Fruit fly (Drosophila melanogaster) whole organism, embryonic: ENCODE data around the gene CG13086.

Experiments
- Adf1 ChIP-seq: fragments of 200-800 bp; sonication (Bioruptor generic); IDR thresholded peaks from 2 replicates; pipeline ENCODE4 v1.3.6; 2022; ENCODE audit warnings: missing biosample characterization, missing genetic modification characterization
- Awh ChIP-seq: fragments of 200-800 bp; sonication (Bioruptor generic); IDR thresholded peaks from 2 replicates; pipeline ENCODE4, ENCODE4 v1.3.6; 2022; ENCODE audit warnings: missing biosample characterization, missing genetic modification characterization
- Blimp-1 ChIP-seq: fragments of 200-800 bp; sonication (Bioruptor generic); optimal IDR thresholded peaks from 3 replicates; lab custom pipeline; 2018; ENCODE audit warnings: missing biosample characterization, missing genetic modification characterization, mild to moderate bottlenecking, moderate library complexity, missing genetic modification reagents
- CG10654 ChIP-seq: fragments of 200-800 bp; sonication (Bioruptor generic); optimal IDR thresholded peaks from 2 replicates; lab custom pipeline; 2016; ENCODE audit warnings: missing biosample characterization, missing genetic modification characterization
- CG11456 ChIP-seq: fragments of 200-800 bp; sonication (Bioruptor generic); IDR thresholded peaks from 3 replicates; pipeline ENCODE4 v1.3.6; 2022; ENCODE audit warnings: missing biosample characterization, missing genetic modification characterization
- CG11504 ChIP-seq: fragments of 200-800 bp; sonication (Bioruptor generic); optimal IDR thresholded peaks from 3 replicates; lab custom pipeline; 2019; ENCODE audit warnings: missing biosample characterization, mild to moderate bottlenecking, missing genetic modification characterization, moderate library complexity
- CG14014 ChIP-seq: fragments of 200-800 bp; sonication (Bioruptor generic); IDR thresholded peaks from 2 replicates; pipeline ENCODE4 v1.3.6; 2022; ENCODE audit warnings: missing biosample characterization, missing genetic modification characterization
- CG14441 ChIP-seq: fragments of 200-800 bp; sonication (Bioruptor generic); IDR thresholded peaks from 2 replicates; pipeline ENCODE4 v1.3.6; 2022; ENCODE audit warnings: missing biosample characterization, missing genetic modification characterization
- CG14965 ChIP-seq: fragments of 200-800 bp; sonication (Bioruptor generic); optimal IDR thresholded peaks from 2 replicates; lab custom pipeline; 2016; ENCODE audit warnings: missing biosample characterization, missing genetic modification characterization, borderline replicate concordance
- CG16779 ChIP-seq: fragments of 200-800 bp; sonication (Bioruptor generic); IDR thresholded peaks from 2 replicates; pipeline ENCODE4 v1.3.6; 2022; ENCODE audit warnings: missing biosample characterization, missing genetic modification characterization
- CG16813 ChIP-seq: fragments of 200-800 bp; sonication (Bioruptor generic); IDR thresholded peaks from 3 replicates; pipeline ENCODE4 v1.3.6; 2022; ENCODE audit warnings: missing biosample characterization, missing genetic modification characterization; ENCODE audit not compliant: partially characterized antibody
- CG17829 ChIP-seq: fragments of 200-800 bp; optimal IDR thresholded peaks from 2 replicates; lab custom pipeline; 2019; ENCODE audit warnings: missing biosample characterization, mild to moderate bottlenecking, missing genetic modification characterization, moderate library complexity
- CG18262 ChIP-seq: fragments of 200-800 bp; optimal IDR thresholded peaks from 3 replicates; lab custom pipeline; 2019; ENCODE audit warnings: missing biosample characterization, mild to moderate bottlenecking, missing genetic modification characterization, moderate library complexity
- CG42726 ChIP-seq: fragments of 200-800 bp; sonication (Bioruptor generic); IDR thresholded peaks from 2 replicates; pipeline ENCODE4 v1.3.6; 2022; ENCODE audit warnings: missing biosample characterization, missing genetic modification characterization; ENCODE audit not compliant: partially characterized antibody
- CG8281 ChIP-seq: fragments of 200-800 bp; sonication (Bioruptor generic); optimal IDR thresholded peaks from 2 replicates; lab custom pipeline; 2018; ENCODE audit warnings: missing biosample characterization, mild to moderate bottlenecking, missing genetic modification characterization, moderate library complexity
- CG8944 ChIP-seq: fragments of 200-800 bp; sonication (Bioruptor generic); optimal IDR thresholded peaks from 3 replicates; lab custom pipeline; 2016; ENCODE audit warnings: missing biosample characterization, missing genetic modification characterization
- CTCF ChIP-seq: fragments of 200-800 bp; sonication (Bioruptor generic); optimal IDR thresholded peaks from 2 replicates; lab custom pipeline; 2017; ENCODE audit warnings: missing biosample characterization, mild to moderate bottlenecking, missing genetic modification characterization, moderate library complexity
- Deaf1 ChIP-seq: fragments of 200-800 bp; optimal IDR thresholded peaks from 3 replicates; lab custom pipeline; 2019; ENCODE audit warnings: missing biosample characterization, mild to moderate bottlenecking, missing genetic modification characterization, moderate library complexity
- Dll ChIP-seq: fragments of 200-800 bp; sonication (Bioruptor generic); IDR thresholded peaks from 4 replicates; pipeline ENCODE4 v1.3.6; 2022; ENCODE audit warnings: missing biosample characterization, missing genetic modification characterization; ENCODE audit not compliant: partially characterized antibody
- Drgx ChIP-seq: fragments of 200-800 bp; sonication (Bioruptor generic); IDR thresholded peaks from 2 replicates; pipeline ENCODE4 v1.3.6; 2022; ENCODE audit warnings: missing biosample characterization, missing genetic modification characterization
- Eip74EF ChIP-seq, 2 experiments: fragments of 200-800 bp in 1 of 2; fragments of >200 bp in 1 of 2; sonication (Bioruptor generic) in 1 of 2; optimal IDR thresholded peaks; 2 replicates each; lab custom pipeline; 2017 to 2019; ENCODE audit warnings: missing biosample characterization in 2 of 2, missing genetic modification characterization in 2 of 2, mild to moderate bottlenecking in 1 of 2, moderate library complexity in 1 of 2
- Ets65A ChIP-seq: fragments of 200-800 bp; sonication (Bioruptor generic); peaks from one replicate; lab custom pipeline; 2016; ENCODE audit warnings: missing biosample characterization, missing genetic modification characterization
- Hsf ChIP-seq: fragments of 200-800 bp; sonication (Bioruptor generic); optimal IDR thresholded peaks from 3 replicates; lab custom pipeline; 2016; ENCODE audit warnings: missing biosample characterization, missing genetic modification characterization
- Lhr ChIP-seq: fragments of 200-800 bp; sonication (Bioruptor generic); optimal IDR thresholded peaks from 3 replicates; lab custom pipeline; 2017; ENCODE audit warnings: mild to moderate bottlenecking, missing biosample characterization, missing genetic modification reagents, missing genetic modification characterization
- Mes4 ChIP-seq: fragments of 200-800 bp; sonication (Bioruptor generic); optimal IDR thresholded peaks from 2 replicates; lab custom pipeline; 2016; ENCODE audit warnings: missing biosample characterization, missing genetic modification characterization
- Neu2 ChIP-seq: fragments of 200-800 bp; sonication (Bioruptor generic); optimal IDR thresholded peaks from 3 replicates; lab custom pipeline; 2016; ENCODE audit warnings: missing biosample characterization, missing genetic modification characterization, borderline replicate concordance
- TFAM ChIP-seq: fragments of 200-800 bp; sonication (Bioruptor generic); optimal IDR thresholded peaks from 2 replicates; lab custom pipeline; 2017; ENCODE audit warnings: missing biosample characterization, missing genetic modification characterization, inconsistent platforms
- abd-A ChIP-seq: fragments of 200-800 bp; sonication (Bioruptor generic); optimal IDR thresholded peaks from 3 replicates; lab custom pipeline; 2019; ENCODE audit warnings: missing biosample characterization, mild to moderate bottlenecking, missing genetic modification characterization, moderate library complexity
- crol ChIP-seq: fragments of 200-800 bp; sonication (Bioruptor generic); IDR thresholded peaks from 2 replicates; pipeline ENCODE4 v1.3.6; 2022; ENCODE audit warnings: missing biosample characterization, missing genetic modification characterization
- dmrt11E ChIP-seq: fragments of 200-800 bp; sonication (Bioruptor generic); optimal IDR thresholded peaks from 3 replicates; lab custom pipeline; 2018; ENCODE audit warnings: missing biosample characterization, mild to moderate bottlenecking, missing genetic modification characterization, moderate library complexity
- dpn ChIP-seq, 2 experiments: fragments of 200-800 bp; sonication (Bioruptor generic); optimal IDR thresholded peaks; 3 replicates each; lab custom pipeline; 2016; ENCODE audit warnings: missing biosample characterization in 2 of 2, missing genetic modification characterization in 2 of 2
- grn ChIP-seq: fragments of 200-800 bp; sonication (Bioruptor generic); optimal IDR thresholded peaks from 3 replicates; lab custom pipeline; 2017; ENCODE audit warnings: missing biosample characterization, missing genetic modification characterization
- kni ChIP-seq: fragments of 200-800 bp; sonication (Bioruptor generic); optimal IDR thresholded peaks from 3 replicates; lab custom pipeline; 2017; ENCODE audit warnings: mild to moderate bottlenecking, missing biosample characterization, missing genetic modification reagents, missing genetic modification characterization
- oc ChIP-seq: fragments of 200-800 bp; sonication (Bioruptor generic); optimal IDR thresholded peaks from 2 replicates; lab custom pipeline; 2018; ENCODE audit warnings: missing biosample characterization, mild to moderate bottlenecking, missing genetic modification characterization, moderate library complexity
- pfk ChIP-seq: fragments of 200-800 bp; sonication (Bioruptor generic); optimal IDR thresholded peaks from 2 replicates; lab custom pipeline; 2018; ENCODE audit warnings: missing biosample characterization, mild to moderate bottlenecking, missing genetic modification characterization, moderate library complexity
- sc ChIP-seq, 3 experiments: fragments of >200 bp in 2 of 3; fragments of 200-800 bp in 1 of 3; sonication (Bioruptor generic) in 1 of 3; optimal IDR thresholded peaks; 2 replicates in 2 of 3; 3 replicates in 1 of 3; lab custom pipeline; 2017; ENCODE audit warnings: mild to moderate bottlenecking in 1 of 3, missing biosample characterization in 1 of 3, missing genetic modification characterization in 1 of 3, missing genetic modification reagents in 1 of 3
- sd ChIP-seq: fragments of 200-800 bp; sonication (Bioruptor generic); optimal IDR thresholded peaks from 3 replicates; lab custom pipeline; 2018; ENCODE audit warnings: missing biosample characterization, mild to moderate bottlenecking, missing genetic modification characterization, moderate library complexity
- sens ChIP-seq: fragments of 200-800 bp; sonication (Bioruptor generic); peaks from one replicate; lab custom pipeline; 2016; ENCODE audit warnings: missing biosample characterization, missing genetic modification characterization
- sim ChIP-seq: fragments of 200-800 bp; sonication (Bioruptor generic); IDR thresholded peaks from 2 replicates; pipeline ENCODE4 v1.3.6; 2022; ENCODE audit warnings: missing biosample characterization, missing genetic modification characterization
- slbo ChIP-seq: fragments of 200-800 bp; sonication (Bioruptor generic); IDR thresholded peaks from 2 replicates; pipeline ENCODE4 v1.3.6; 2022; ENCODE audit warnings: missing biosample characterization, missing genetic modification characterization
- sna ChIP-seq: fragments of 200-800 bp; sonication (Bioruptor generic); IDR thresholded peaks from 2 replicates; pipeline ENCODE4 v1.3.6; 2022; ENCODE audit warnings: missing biosample characterization, missing genetic modification characterization; ENCODE audit not compliant: partially characterized antibody
- sob ChIP-seq: fragments of 200-800 bp; sonication (Bioruptor generic); IDR thresholded peaks from 2 replicates; pipeline ENCODE4 v1.3.6; 2022; ENCODE audit warnings: missing biosample characterization, missing genetic modification characterization
- trem ChIP-seq: fragments of 200-800 bp; optimal IDR thresholded peaks from 3 replicates; lab custom pipeline; 2019; ENCODE audit warnings: missing biosample characterization, mild to moderate bottlenecking, missing genetic modification characterization, moderate library complexity
- twi ChIP-seq: fragments of 200-800 bp; optimal IDR thresholded peaks from 2 replicates; lab custom pipeline; 2019; ENCODE audit warnings: missing biosample characterization, mild to moderate bottlenecking, missing genetic modification characterization, moderate library complexity
- vvl ChIP-seq: fragments of 200-800 bp; sonication (Bioruptor generic); IDR thresholded peaks from 2 replicates; pipeline ENCODE4 v1.3.6; 2022; ENCODE audit warnings: missing biosample characterization, missing genetic modification characterization
- zen ChIP-seq: fragments of 200-800 bp; sonication (Bioruptor generic); optimal IDR thresholded peaks from 3 replicates; lab custom pipeline; 2018; ENCODE audit warnings: missing biosample characterization, mild to moderate bottlenecking, missing genetic modification characterization, moderate library complexity
- zf30C ChIP-seq: fragments of 200-800 bp; sonication (Bioruptor generic); optimal IDR thresholded peaks from 3 replicates; lab custom pipeline; 2018; ENCODE audit warnings: missing biosample characterization, mild to moderate bottlenecking, missing genetic modification characterization

Gene CG13086

dm6 chr2L:19317778-19318177 lies 46.4 kb upstream of the CG13086 start (continued):
- TF ChIP-seq CG17829 (tag; lab: Kevin White, UChicago): peak; percentile 6
- TF ChIP-seq CG11504 (tag; lab: Kevin White, UChicago): peak; percentile 19
- TF ChIP-seq CG16779 (GFP tag; lab: Robert Waterston, UW): no peak
- no peak for TF ChIP-seq sc (optimal IDR thresholded peaks at IDR 0.05; lab: Kevin White, UChicago)
- peak; percentile 18 for TF ChIP-seq sc (GFP tag; optimal IDR thresholded peaks at IDR 0.05; lab: Kevin White, UChicago)
- no peak for TF ChIP-seq Lhr (GFP tag; lab: Kevin White, UChicago)
- no peak for TF ChIP-seq CG10654 (GFP tag; lab: Kevin White, UChicago)
- TF ChIP-seq Hsf (GFP tag; lab: Kevin White, UChicago): no peak
- TF ChIP-seq sna: no peak
- no peak for TF ChIP-seq CG8944 (GFP tag; lab: Kevin White, UChicago)
- no peak for TF ChIP-seq sim (GFP tag; lab: Robert Waterston, UW)
- TF ChIP-seq Blimp-1 (GFP tag; lab: Kevin White, UChicago): peak; percentile 23
- TF ChIP-seq dmrt11E: peak; percentile 41
- TF ChIP-seq dpn (GFP tag; optimal IDR thresholded peaks at IDR 0.05; lab: Kevin White, UChicago): no peak
- TF ChIP-seq Drgx: peak; percentile 41; the same call in 1 of the 2 replicates
- no peak for TF ChIP-seq TFAM (GFP tag; lab: Kevin White, UChicago)
- no peak for TF ChIP-seq sob
- TF ChIP-seq CG14014 (GFP tag; lab: Robert Waterston, UW): no peak
- no peak for TF ChIP-seq Deaf1
- TF ChIP-seq CG42726 (GFP tag; lab: Robert Waterston, UW): no peak

- TF ChIP-seq zen (tag; lab: Kevin White, UChicago): peak; percentile 67
- peak; percentile 83 for TF ChIP-seq Ets65A (GFP tag; lab: Kevin White, UChicago)
- TF ChIP-seq Dll: no peak
- peak; percentile 62 for TF ChIP-seq sens
- no peak for TF ChIP-seq CG14965 (GFP tag; lab: Kevin White, UChicago)
- TF ChIP-seq Neu2 (GFP tag; lab: Kevin White, UChicago): peak; percentile 9
- 0 out of 3 replicates have a peak, but pooled peaks have one; percentile 22 for TF ChIP-seq CG11456 (GFP tag; lab: Robert Waterston, UW)
- peak; percentile 84 for TF ChIP-seq CTCF (GFP tag; lab: Kevin White, UChicago)
- no peak for TF ChIP-seq CG16813
- no peak for TF ChIP-seq zf30C (GFP tag; lab: Kevin White, UChicago)
Observed at dm6 chr2L:19319334-19319733, 44.8 kb upstream of the CG13086 start.

- TF ChIP-seq Mes4 (GFP tag; lab: Kevin White, UChicago) (no peak), pfk (GFP tag; lab: Kevin White, UChicago) (no peak), kni (GFP tag; lab: Kevin White, UChicago) (peak; percentile 92), trem (tag; lab: Kevin White, UChicago) (no peak), slbo (GFP tag; lab: Robert Waterston, UW) (no peak), oc (peak; percentile 91), CG14441 (GFP tag; lab: Robert Waterston, UW) (0 out of 2 replicates have a peak, but pooled peaks have one; percentile 19), vvl (peak; percentile 78; the same call in 1 of the 2 replicates), Awh (peak; percentile 97), CG8281 (tag; lab: Kevin White, UChicago) (peak; percentile 10), crol (GFP tag; lab: Robert Waterston, UW) (peak; percentile 81), sd (tag; lab: Kevin White, UChicago) (peak; percentile 45), twi (peak; percentile 7), Eip74EF (GFP tag; optimal IDR thresholded peaks at IDR 0.05; lab: Kevin White, UChicago) (peak in 1 of 2 experiments; percentile 4), CG18262 (no peak), sens (peak; percentile 47), zen (tag; lab: Kevin White, UChicago) (no peak), abd-A (tag; lab: Kevin White, UChicago) (peak; percentile 97), Adf1 (GFP tag; lab: Robert Waterston, UW) (no peak), grn (GFP tag; lab: Kevin White, UChicago) (peak; percentile 88)
Observed at dm6 chr2L:19320787-19321593, 43.2 kb upstream of the CG13086 start.
